Fruit fly (Drosophila melanogaster) whole organism, adult: Measurements from ENCODE around the gene Arl2.

ENCODE experiments used
- CG12768 ChIP-seq: fragments of 200-800 bp; sonication (Bioruptor generic); optimal IDR thresholded peaks from 2 replicates; lab custom pipeline; 2017; ENCODE audit warnings: missing biosample characterization, missing genetic modification characterization, mild to moderate bottlenecking, moderate library complexity, missing genetic modification reagents
- CG14711 ChIP-seq: fragments of 200-800 bp; sonication (Bioruptor generic); optimal IDR thresholded peaks from 2 replicates; lab custom pipeline; 2018; ENCODE audit warnings: missing biosample characterization, mild to moderate bottlenecking, missing genetic modification characterization, moderate library complexity
- CG33017 ChIP-seq: fragments of 200-800 bp; sonication (Bioruptor generic); optimal IDR thresholded peaks from 2 replicates; lab custom pipeline; 2018; ENCODE audit warnings: missing biosample characterization, mild to moderate bottlenecking, missing genetic modification characterization, moderate library complexity
- CG5204 ChIP-seq: fragments of 200-800 bp; sonication (Bioruptor generic); optimal IDR thresholded peaks from 2 replicates; lab custom pipeline; 2016; ENCODE audit warnings: missing biosample characterization, missing genetic modification characterization
- CG7045 ChIP-seq: fragments of 200-800 bp; sonication (Bioruptor generic); optimal IDR thresholded peaks from 2 replicates; lab custom pipeline; 2017; ENCODE audit warnings: missing biosample characterization, mild to moderate bottlenecking, missing genetic modification characterization
- Crg-1 ChIP-seq: fragments of 200-800 bp; sonication (Bioruptor generic); optimal IDR thresholded peaks from 2 replicates; lab custom pipeline; 2016; ENCODE audit warnings: missing biosample characterization, missing genetic modification characterization
- Hr96 ChIP-seq: fragments of 200-800 bp; sonication (Bioruptor generic); optimal IDR thresholded peaks from 2 replicates; lab custom pipeline; 2016; ENCODE audit warnings: missing biosample characterization, missing genetic modification characterization
- Mnt ChIP-seq: fragments of 200-800 bp; sonication (Bioruptor generic); optimal IDR thresholded peaks from 2 replicates; lab custom pipeline; 2016; ENCODE audit warnings: missing biosample characterization, mild to moderate bottlenecking, missing genetic modification characterization
- bab1 ChIP-seq: fragments of 200-800 bp; sonication (Bioruptor generic); optimal IDR thresholded peaks from 3 replicates; lab custom pipeline; 2019; ENCODE audit warnings: missing biosample characterization, mild to moderate bottlenecking, missing genetic modification characterization, moderate library complexity
- cic ChIP-seq: fragments of 200-800 bp; sonication (Bioruptor generic); optimal IDR thresholded peaks from 2 replicates; lab custom pipeline; 2017; ENCODE audit warnings: missing biosample characterization, mild to moderate bottlenecking, missing genetic modification characterization, moderate library complexity
- cnc ChIP-seq, 2 experiments: fragments of >200 bp; optimal IDR thresholded peaks; 2 replicates each; lab custom pipeline; 2017
- tj ChIP-seq: fragments of 200-800 bp; sonication (Bioruptor generic); optimal IDR thresholded peaks from 3 replicates; lab custom pipeline; 2017; ENCODE audit warnings: missing biosample characterization, mild to moderate bottlenecking, missing genetic modification characterization, moderate library complexity

DNA sequence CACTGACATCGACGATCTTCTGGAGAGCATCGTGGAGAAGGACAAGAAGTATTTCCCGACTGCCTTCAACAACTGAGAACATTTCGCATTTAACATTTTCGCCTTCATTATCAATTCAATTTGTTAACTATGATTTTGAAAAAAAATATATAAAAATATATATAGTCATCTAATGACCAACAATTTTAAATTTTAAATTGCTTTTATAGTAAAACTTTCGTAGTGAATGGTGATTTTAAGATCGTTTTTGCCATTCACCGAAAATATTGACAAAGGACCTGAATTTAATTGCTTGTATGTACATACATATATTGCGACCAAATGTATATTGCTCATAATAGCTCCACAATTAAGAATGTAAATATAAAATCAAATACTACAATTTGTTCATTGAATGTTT, 6.4 kb downstream of the Arl2 start, which contains the start of gene CG7352:
- TF ChIP-seq CG7045 (GFP tag; lab: Kevin White, UChicago) (no peak), CG14711 (tag; lab: Kevin White, UChicago) (no peak), CG33017 (tag; lab: Kevin White, UChicago) (no peak), tj (GFP tag; lab: Kevin White, UChicago) (no peak), bab1 (no peak), cnc (optimal IDR thresholded peaks at IDR 0.05; lab: Kevin White, UChicago) (no peak), CG12768 (GFP tag; lab: Kevin White, UChicago) (no peak), Mnt (GFP tag; lab: Kevin White, UChicago) (no peak), Hr96 (GFP tag; lab: Kevin White, UChicago) (no peak), CG5204 (GFP tag; lab: Kevin White, UChicago) (no peak), cic (no peak), Crg-1 (GFP tag; lab: Kevin White, UChicago) (no peak)
